Worm (Caenorhabditis elegans): ENCODE results near the gene col-118.
A peak's percentile ranks its signal among the peaks of the same experiment; 100 is the strongest.

DNA sequence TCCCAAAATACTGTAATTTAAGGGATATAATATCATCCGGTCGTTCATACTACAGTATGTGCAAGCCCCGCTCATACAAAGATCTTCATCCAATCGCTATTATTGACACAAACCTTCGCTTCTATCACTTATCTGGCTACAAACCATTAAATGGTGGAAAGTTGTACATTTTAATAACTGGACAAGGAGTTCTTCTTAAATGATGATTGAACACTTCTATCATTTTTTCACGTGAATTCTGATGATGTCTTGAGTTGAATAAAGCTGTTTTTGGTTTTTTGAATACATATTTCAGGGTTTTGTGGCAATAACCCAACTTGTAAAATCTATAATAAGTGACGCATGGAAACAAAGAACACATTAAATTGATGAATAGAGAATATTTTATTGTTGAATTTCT lies 25.4 kb upstream of the col-118 start:
- TF ChIP-seq nhr-25 (tag; optimal IDR thresholded peaks at IDR 0.05) (peak; percentile 79), nhr-12 (tag; optimal IDR thresholded peaks at IDR 0.05) (no peak), ztf-11 (tag; optimal IDR thresholded peaks at IDR 0.05) (no peak), snpc-4 (tag; optimal IDR thresholded peaks at IDR 0.05) (no peak), ceh-82 (tag; optimal IDR thresholded peaks at IDR 0.05) (no peak), nhr-76 (tag; optimal IDR thresholded peaks at IDR 0.05) (no peak), ztf-4 (tag; optimal IDR thresholded peaks at IDR 0.05) (no peak)

All from whole organism, L3 larva.